Worm (Caenorhabditis elegans): ENCODE data around the gene C45G9.11.
A peak's percentile ranks its signal among the peaks of the same experiment; 100 is the strongest.

C45G9.11 gene

DNA sequence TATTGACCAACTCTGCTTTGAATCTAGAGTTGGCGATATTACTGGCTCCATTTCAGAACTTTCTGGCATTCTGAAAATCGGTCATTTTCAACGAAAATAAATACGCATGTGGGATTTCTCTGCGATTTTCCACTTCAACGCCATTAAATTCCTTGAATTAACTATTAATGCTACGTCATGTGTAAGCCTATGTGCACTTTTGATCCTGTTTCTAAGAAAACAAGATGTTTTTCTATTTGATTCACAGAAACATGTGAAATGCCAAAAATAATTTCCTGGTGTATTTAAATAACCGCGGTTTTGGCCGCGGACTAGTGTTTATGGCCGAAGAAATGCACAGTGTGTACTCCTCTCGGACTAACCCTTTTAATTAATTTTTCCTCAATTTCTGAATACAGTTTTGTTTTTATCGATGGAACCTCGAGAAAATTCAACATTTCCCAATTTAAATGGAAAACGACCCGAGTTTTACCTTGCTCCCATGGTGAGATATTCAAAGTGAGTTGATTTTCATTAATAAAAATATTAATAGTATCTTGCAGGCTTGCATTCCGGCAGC lies at the start of gene C45G9.11, which contains the start of gene C45G9.2:
Gene C45G9.11, minus strand, starts transcription at position 51 of the 559 bp plus-strand sequence.
Gene C45G9.2, plus strand, starts transcription at position 392 of the 559 bp plus-strand sequence.
- TF ChIP-seq dao-5 (tag; optimal IDR thresholded peaks at IDR 0.05) = no peak
- peak; percentile 40 for TF ChIP-seq W03F9.2 (tag; optimal IDR thresholded peaks at IDR 0.05)
- TF ChIP-seq him-1 (tag; optimal IDR thresholded peaks at IDR 0.05) = peak; percentile 59

DNA sequence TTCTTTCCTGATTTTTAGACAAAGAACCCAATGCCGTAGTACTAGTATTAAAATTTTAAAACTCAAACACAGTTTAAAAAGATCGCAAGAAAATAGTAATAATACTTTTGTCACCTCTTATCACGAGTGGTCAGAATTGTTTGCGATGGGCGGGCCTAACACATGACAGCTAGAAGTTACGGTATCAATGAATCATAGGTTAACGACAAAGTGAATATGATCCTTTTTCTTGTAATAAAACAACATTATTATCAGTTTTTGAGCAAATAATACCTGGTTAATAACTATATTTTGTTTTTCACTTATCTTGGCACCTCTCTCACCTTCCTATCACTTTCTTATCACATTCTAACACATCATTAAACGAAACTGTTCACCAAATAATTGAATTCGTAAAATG lies 44.5 kb upstream of the C45G9.11 start:
- TF ChIP-seq him-1 (tag; optimal IDR thresholded peaks at IDR 0.05) (no peak), dao-5 (tag; optimal IDR thresholded peaks at IDR 0.05) (no peak), W03F9.2 (tag; optimal IDR thresholded peaks at IDR 0.05) (no peak)

DNA sequence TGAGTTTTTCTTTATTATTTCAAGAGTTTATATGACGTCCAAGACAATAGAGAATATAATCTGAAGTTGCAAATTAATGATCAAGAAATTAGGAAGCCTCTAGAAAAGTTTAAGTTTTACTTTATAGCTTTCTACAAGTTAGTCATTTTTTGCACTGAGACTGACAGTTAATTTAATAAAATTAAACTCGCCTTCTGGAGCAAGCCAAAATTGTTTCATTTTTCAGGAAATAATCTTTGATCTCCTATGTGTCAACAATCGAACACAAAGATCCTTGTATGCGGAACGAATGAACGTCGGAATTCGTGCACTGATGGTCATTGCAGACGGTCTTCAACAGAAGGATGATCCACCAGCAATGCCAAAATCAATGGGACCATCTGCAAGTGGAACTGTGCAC lies 43.9 kb upstream of the C45G9.11 start:
- TF ChIP-seq him-1 (tag; optimal IDR thresholded peaks at IDR 0.05) (no peak), dao-5 (tag; optimal IDR thresholded peaks at IDR 0.05) (no peak), W03F9.2 (tag; optimal IDR thresholded peaks at IDR 0.05) (no peak)

DNA sequence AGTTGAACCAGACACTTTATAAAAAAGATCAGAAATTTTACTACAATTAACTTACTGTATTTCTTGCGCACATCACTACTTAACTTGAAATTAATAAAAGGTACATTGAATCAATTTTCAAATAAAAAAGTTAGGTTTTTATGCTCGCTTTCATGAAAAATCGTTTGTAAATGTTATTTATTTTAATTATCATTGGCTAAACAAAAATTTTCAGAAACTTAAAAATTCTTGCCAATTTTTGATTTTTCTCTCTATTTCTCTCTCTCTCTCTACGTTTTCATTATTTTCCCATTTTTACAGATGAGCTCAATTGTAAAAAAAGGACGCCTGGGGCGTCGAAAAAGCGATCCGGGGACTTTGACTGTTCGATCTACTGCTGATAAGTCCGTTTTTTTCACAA lies 40.9 kb upstream of the C45G9.11 start, which contains the start of gene sax-2:
Gene sax-2, plus strand, starts transcription at position 301 of the 400 bp plus-strand sequence.
- TF ChIP-seq him-1 (tag; optimal IDR thresholded peaks at IDR 0.05) (no peak), W03F9.2 (tag; optimal IDR thresholded peaks at IDR 0.05) (no peak), dao-5 (tag; optimal IDR thresholded peaks at IDR 0.05) (no peak)

DNA sequence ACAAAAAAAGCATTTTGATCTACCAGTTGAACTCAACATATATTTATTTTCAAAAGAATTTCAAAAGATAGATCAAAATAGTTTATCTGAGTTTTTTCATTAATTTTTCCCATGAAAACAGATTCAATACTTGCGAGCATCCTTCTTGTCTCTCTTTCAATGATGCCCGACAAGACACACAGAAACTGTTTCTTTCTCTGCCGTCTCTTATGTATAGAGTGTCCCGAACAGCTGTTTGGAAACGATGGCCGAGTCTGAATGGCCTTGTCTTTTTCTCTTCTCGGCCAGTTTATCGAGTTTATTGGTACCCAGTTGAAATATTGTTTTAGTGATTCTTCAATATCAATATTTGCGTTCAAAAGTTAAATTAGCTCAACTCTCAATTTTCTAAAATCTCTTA lies 40.2 kb upstream of the C45G9.11 start:
- TF ChIP-seq W03F9.2 (tag; optimal IDR thresholded peaks at IDR 0.05) (peak; percentile 70), him-1 (tag; optimal IDR thresholded peaks at IDR 0.05) (no peak)

DNA sequence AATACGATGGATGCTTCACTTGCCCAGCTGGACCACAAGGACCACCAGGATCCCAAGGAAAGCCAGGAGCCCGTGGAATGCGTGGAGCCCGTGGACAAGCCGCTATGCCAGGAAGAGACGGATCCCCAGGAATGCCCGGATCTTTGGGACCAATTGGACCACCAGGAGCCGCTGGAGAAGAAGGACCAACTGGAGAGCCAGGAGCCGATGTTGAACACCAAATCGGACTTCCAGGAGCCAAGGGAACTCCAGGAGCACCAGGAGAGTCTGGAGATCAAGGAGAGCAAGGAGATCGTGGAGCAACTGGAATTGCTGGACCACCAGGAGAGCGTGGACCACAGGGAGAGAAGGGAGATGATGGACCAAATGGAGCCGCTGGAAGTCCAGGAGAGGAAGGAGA lies 39.4 kb upstream of the C45G9.11 start:
- TF ChIP-seq dao-5 (tag; optimal IDR thresholded peaks at IDR 0.05) (no peak), him-1 (tag; optimal IDR thresholded peaks at IDR 0.05) (no peak), W03F9.2 (tag; optimal IDR thresholded peaks at IDR 0.05) (no peak)

DNA sequence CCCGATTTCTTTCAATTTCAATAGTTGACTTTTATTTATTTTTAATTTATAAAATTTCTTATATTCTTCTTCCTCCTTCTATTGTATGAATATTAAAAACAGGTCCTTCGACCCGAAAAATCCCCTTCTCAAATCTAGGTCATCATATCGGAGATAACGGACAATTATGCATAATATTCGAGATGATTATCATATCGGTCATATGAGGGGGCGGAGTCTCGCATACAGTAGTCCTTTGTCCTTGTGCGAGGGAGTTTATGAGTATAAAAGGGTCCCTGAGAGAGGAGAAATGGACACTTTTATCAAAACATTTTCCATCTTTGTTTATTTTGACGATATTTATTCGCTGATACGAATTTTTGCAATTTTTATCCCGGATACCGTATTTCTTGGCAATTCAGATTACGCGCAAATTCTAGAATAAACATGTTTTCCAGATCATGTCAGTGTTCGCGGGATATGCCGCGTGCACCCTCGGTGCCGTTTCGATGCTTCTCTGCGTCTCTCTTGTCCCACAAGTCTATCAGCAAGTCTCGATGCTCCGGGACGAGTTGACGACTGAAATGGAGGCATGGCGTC lies 38.5 kb upstream of the C45G9.11 start, which contains the start of gene dpy-17:
Gene dpy-17, plus strand, starts transcription at position 438 of the 579 bp plus-strand sequence.
- TF ChIP-seq dao-5 (tag; optimal IDR thresholded peaks at IDR 0.05) = no peak
- no peak for TF ChIP-seq him-1 (tag; optimal IDR thresholded peaks at IDR 0.05)
- no peak for TF ChIP-seq W03F9.2 (tag; optimal IDR thresholded peaks at IDR 0.05)

DNA sequence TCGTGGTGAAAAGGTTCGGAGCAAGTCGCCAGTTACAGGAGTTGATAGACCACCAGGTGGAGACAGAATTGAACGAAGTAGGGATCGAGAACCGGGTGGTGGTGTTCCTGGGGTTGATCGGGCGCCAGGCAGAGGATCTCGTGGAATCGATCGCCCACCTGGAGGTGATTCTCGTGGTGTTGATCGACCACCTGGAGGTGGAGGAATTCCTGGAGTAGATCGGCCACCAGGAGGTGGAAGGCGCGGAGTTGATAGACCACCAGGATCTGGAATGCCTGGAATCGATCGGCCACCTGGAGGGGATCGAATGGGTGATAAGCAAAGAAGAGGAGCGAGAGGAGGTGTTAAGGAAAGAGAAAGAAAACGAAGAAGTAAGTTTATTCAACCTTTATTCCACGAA lies 37.0 kb upstream of the C45G9.11 start:
- TF ChIP-seq W03F9.2 (tag; optimal IDR thresholded peaks at IDR 0.05) = no peak
- TF ChIP-seq dao-5 (tag; optimal IDR thresholded peaks at IDR 0.05) = no peak
- no peak for TF ChIP-seq him-1 (tag; optimal IDR thresholded peaks at IDR 0.05)

DNA sequence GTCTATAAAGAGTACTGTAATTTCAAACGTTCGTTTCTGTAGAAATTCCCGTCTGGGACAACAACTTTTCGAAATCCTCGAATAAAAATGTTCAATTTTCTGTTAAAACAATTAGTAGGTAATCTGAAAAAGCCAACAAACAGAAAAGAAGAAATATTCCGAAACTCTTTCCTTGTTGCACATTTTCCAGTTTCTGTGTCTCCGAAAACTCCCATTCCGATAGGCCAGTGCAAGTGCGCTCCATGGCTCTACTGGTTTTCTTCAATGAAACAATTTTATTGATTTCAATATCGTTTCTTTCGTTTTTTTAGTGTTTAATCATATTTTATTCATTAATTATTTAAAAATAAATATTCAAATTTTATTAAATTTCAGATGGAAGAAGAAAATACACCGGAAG lies 34.1 kb upstream of the C45G9.11 start, which contains the start of gene F54D8.6:
Gene F54D8.6, plus strand, starts transcription at position 370 of the 400 bp plus-strand sequence.
- TF ChIP-seq W03F9.2 (tag; optimal IDR thresholded peaks at IDR 0.05) (peak; percentile 40), him-1 (tag; optimal IDR thresholded peaks at IDR 0.05) (no peak), dao-5 (tag; optimal IDR thresholded peaks at IDR 0.05) (no peak)

DNA sequence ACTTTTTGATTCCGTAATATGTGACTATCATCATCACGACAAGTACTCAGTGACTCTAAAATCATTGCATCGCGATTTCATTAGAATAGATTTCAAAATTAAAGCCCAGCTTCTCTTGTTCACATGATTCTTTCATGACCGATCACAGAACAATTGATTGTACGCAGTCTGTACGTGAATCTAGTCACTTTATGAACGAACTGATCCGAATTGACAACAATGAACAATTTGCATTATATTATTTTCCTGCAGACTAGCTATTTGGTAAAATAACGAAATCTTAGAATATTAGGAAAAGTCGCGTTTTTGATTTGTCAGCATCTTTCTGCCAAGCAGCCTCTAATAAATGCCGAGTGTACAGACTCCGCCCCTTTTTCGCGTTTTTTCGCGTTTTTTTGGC lies 31.0 kb upstream of the C45G9.11 start:
- no peak for TF ChIP-seq him-1 (tag; optimal IDR thresholded peaks at IDR 0.05)
- no peak for TF ChIP-seq dao-5 (tag; optimal IDR thresholded peaks at IDR 0.05)
- TF ChIP-seq W03F9.2 (tag; optimal IDR thresholded peaks at IDR 0.05) = no peak

DNA sequence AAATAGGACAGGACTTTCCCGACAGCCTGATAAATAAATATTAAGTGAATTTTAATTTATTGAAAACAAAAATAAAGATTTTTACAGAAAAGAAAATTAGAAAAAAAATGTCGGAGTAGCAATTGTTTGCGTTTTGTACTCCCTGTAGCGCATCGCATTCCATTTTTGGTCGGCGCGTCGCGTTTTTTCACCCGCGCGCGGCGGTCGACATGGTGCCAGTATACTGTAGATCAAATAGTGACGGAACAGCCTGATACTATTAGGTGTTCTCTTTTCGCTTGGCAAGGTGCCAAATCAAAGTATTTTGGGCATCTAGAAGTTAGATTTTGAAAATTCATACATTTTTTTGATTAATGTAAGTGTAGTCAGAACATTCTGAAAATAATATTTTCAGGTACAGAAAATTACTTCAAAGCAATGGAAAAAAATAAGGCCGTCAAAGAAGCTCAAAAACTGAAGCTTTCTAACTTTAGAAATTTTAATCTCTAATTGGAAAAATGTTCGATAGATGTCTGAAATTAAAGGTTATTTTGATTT lies 30.3 kb upstream of the C45G9.11 start:
- no peak for TF ChIP-seq W03F9.2 (tag; optimal IDR thresholded peaks at IDR 0.05)
- no peak for TF ChIP-seq dao-5 (tag; optimal IDR thresholded peaks at IDR 0.05)
- no peak for TF ChIP-seq him-1 (tag; optimal IDR thresholded peaks at IDR 0.05)

DNA sequence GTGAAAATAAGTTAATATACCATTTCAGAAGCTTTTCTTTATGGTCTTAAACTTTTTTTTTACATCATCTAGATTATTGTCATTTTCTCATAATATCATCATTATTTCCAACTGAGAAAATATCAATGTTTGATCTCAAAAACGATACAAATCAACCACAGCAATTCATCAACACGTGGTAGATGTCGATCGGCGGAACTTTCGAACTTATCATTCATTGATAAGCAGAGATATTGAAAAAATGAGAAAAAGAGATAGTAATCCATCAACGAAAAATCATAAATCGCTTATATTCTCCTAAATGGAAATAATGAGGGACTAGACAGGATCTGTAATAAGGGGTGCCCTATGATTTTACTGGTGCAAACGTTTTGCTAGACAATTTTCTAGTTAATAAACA lies 28.2 kb upstream of the C45G9.11 start:
- TF ChIP-seq W03F9.2 (tag; optimal IDR thresholded peaks at IDR 0.05) = no peak
- no peak for TF ChIP-seq him-1 (tag; optimal IDR thresholded peaks at IDR 0.05)
- TF ChIP-seq dao-5 (tag; optimal IDR thresholded peaks at IDR 0.05) = no peak

DNA sequence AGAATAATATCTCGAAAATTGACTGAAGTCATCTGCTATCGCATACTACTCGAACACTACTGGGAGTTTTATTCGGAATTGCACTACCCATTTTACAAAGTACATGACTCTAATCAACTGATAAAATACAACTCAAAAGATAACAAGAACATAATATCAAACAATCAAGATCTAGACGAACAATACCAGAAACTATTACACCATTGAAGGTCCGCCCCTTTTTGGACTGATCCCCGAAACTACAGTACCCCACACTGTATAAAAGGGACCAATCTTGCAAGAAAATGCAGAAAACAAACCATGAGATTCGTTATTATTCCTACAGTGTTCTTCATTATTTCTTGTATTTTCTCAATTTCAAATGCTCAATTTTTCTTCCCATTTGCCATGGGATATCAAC lies 26.0 kb upstream of the C45G9.11 start, which contains the start of gene F54D8.10:
Gene F54D8.10, plus strand, starts transcription at position 301 of the 400 bp plus-strand sequence.
- TF ChIP-seq him-1 (tag; optimal IDR thresholded peaks at IDR 0.05) (no peak), W03F9.2 (tag; optimal IDR thresholded peaks at IDR 0.05) (no peak), dao-5 (tag; optimal IDR thresholded peaks at IDR 0.05) (no peak)

DNA sequence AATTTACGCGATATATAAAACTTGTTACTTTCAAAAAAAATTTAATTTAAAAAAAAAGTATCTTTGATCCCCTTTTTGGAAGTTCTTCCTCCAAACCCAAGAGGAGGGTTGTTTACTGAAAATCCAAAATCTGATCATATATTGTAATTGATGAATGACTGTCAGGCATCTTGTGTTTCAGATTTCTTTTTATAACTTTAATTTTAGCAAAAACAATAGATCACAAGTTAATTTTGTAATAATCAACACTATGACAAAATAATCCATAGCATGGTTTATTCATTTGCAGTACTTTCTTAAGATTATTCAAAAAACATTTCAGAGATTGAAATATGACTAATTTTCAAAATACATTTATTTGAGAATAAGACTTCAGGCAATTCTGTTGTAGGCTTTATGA lies 23.8 kb upstream of the C45G9.11 start:
- TF ChIP-seq W03F9.2 (tag; optimal IDR thresholded peaks at IDR 0.05) = no peak
- TF ChIP-seq dao-5 (tag; optimal IDR thresholded peaks at IDR 0.05) = no peak
- no peak for TF ChIP-seq him-1 (tag; optimal IDR thresholded peaks at IDR 0.05)
